Worm (Caenorhabditis elegans): ENCODE results near the gene srb-17.

srb-17 gene

DNA sequence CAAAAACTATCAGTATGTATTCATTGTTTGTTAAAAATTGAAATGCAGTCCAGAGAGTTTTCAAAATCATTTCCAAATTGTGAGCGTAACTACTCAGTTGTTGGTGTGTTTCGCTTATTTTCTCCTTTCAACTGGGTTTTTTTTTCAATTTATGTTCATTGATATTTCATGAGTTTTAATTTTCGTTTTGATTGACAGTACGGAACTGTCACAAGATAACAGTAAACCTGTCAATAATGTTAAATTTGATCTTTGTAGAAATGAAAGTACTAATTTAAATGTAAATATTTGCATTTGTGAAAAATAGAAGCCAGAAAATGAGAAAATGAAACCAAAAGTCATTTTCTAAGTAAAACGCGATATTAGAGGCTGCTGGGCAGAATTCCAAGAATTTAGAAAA is 5.6 kb upstream of the srb-17 start:
- no peak for TF ChIP-seq ceh-13 (GFP tag; optimal IDR thresholded peaks at IDR 0.05)
- no peak for TF ChIP-seq pes-1 (GFP tag; IDR thresholded peaks at IDR 0.05)
- no peak for TF ChIP-seq tra-4 (tag; optimal IDR thresholded peaks at IDR 0.05)
- no peak for TF ChIP-seq ets-7 (tag; optimal IDR thresholded peaks at IDR 0.05)
- no peak for TF ChIP-seq aly-1 (tag; optimal IDR thresholded peaks at IDR 0.05)
- no peak for TF ChIP-seq F13C5.2 (tag; optimal IDR thresholded peaks at IDR 0.05)
- no peak for TF ChIP-seq scrt-1 (GFP tag; IDR thresholded peaks at IDR 0.05)
- TF ChIP-seq ceh-36 (tag; optimal IDR thresholded peaks at IDR 0.05) = no peak
- no peak for TF ChIP-seq flt-1 (GFP tag; IDR thresholded peaks at IDR 0.05)
- TF ChIP-seq tbx-37 (GFP tag; conservative IDR thresholded peaks at IDR 0.05) = no peak
- TF ChIP-seq hmbx-1 (tag; optimal IDR thresholded peaks at IDR 0.05) = no peak
- TF ChIP-seq B0310.2 (tag; optimal IDR thresholded peaks at IDR 0.05) = no peak
- no peak for TF ChIP-seq tbx-11 (GFP tag; IDR thresholded peaks at IDR 0.05)
- TF ChIP-seq ama-1 (optimal IDR thresholded peaks at IDR 0.05) = no peak
- no peak for TF ChIP-seq hmg-4 (GFP tag; optimal IDR thresholded peaks at IDR 0.05)
- TF ChIP-seq hnd-1 (tag; optimal IDR thresholded peaks at IDR 0.05) = no peak
- no peak for TF ChIP-seq sea-1 (GFP tag; conservative IDR thresholded peaks at IDR 0.05)

DNA sequence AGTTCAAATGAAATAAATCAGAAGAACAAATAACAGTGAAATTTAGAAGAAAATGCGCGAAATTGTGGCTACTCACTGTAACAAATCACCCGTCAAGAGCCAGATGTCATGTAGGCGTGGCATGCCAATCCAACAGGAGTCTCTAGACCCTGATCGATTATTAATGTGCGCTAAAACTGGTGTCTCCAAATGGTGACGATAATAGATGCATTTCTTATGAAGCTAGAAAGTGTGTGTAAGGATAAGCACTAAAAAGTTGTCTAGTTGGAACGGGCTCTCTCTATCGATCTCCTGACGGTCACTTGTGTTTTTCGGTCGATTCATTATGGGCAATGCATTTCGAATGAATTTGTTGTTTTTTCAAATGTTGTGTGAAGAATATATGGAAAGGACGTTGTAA is 4.7 kb upstream of the srb-17 start, which contains the start of gene mec-3:
Gene mec-3 (minus strand): TSS at position 101 of the 400 bp plus-strand sequence.
- no peak for TF ChIP-seq ama-1 (optimal IDR thresholded peaks at IDR 0.05)
- TF ChIP-seq tbx-11 (GFP tag; IDR thresholded peaks at IDR 0.05) = no peak
- no peak for TF ChIP-seq aly-1 (tag; optimal IDR thresholded peaks at IDR 0.05)
- TF ChIP-seq tra-4 (tag; optimal IDR thresholded peaks at IDR 0.05) = no peak
- no peak for TF ChIP-seq tbx-37 (GFP tag; conservative IDR thresholded peaks at IDR 0.05)
- no peak for TF ChIP-seq scrt-1 (GFP tag; IDR thresholded peaks at IDR 0.05)
- TF ChIP-seq hmbx-1 (tag; optimal IDR thresholded peaks at IDR 0.05) = no peak
- TF ChIP-seq ceh-13 (GFP tag; optimal IDR thresholded peaks at IDR 0.05) = no peak
- no peak for TF ChIP-seq ets-7 (tag; optimal IDR thresholded peaks at IDR 0.05)
- no peak for TF ChIP-seq sea-1 (GFP tag; conservative IDR thresholded peaks at IDR 0.05)
- no peak for TF ChIP-seq pes-1 (GFP tag; IDR thresholded peaks at IDR 0.05)
- TF ChIP-seq F13C5.2 (tag; optimal IDR thresholded peaks at IDR 0.05) = no peak
- TF ChIP-seq ceh-36 (tag; optimal IDR thresholded peaks at IDR 0.05) = no peak
- no peak for TF ChIP-seq flt-1 (GFP tag; IDR thresholded peaks at IDR 0.05)
- TF ChIP-seq hmg-4 (GFP tag; optimal IDR thresholded peaks at IDR 0.05) = no peak
- no peak for TF ChIP-seq hnd-1 (tag; optimal IDR thresholded peaks at IDR 0.05)
- TF ChIP-seq B0310.2 (tag; optimal IDR thresholded peaks at IDR 0.05) = no peak

DNA sequence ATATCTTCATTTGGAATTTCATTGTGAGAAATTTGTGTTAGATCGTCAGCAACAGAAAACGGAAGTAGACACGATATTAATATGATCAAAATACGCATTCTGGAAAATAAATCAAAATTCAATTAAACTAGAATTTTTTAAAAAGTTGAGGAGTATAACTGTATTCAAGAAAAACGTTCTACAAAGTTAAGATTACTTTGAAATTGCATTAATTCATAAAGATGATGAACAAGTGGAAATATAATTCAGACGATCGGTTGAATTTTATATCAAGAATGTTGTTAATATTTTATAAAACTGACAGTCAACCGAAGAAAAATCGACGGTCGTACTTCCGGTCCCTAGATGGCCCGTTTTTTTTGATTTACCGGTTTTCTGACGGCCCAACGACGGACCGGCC is 4.0 kb downstream of the srb-17 start, which contains the start of gene F01D4.8:
Gene F01D4.8 (minus strand): TSS at position 101 of the 400 bp plus-strand sequence.
- no peak for TF ChIP-seq F13C5.2 (tag; optimal IDR thresholded peaks at IDR 0.05)
- TF ChIP-seq ets-7 (tag; optimal IDR thresholded peaks at IDR 0.05) = no peak
- no peak for TF ChIP-seq pes-1 (GFP tag; IDR thresholded peaks at IDR 0.05)
- no peak for TF ChIP-seq ceh-13 (GFP tag; optimal IDR thresholded peaks at IDR 0.05)
- TF ChIP-seq ceh-36 (tag; optimal IDR thresholded peaks at IDR 0.05) = no peak
- no peak for TF ChIP-seq sea-1 (GFP tag; conservative IDR thresholded peaks at IDR 0.05)
- no peak for TF ChIP-seq flt-1 (GFP tag; IDR thresholded peaks at IDR 0.05)
- TF ChIP-seq hnd-1 (tag; optimal IDR thresholded peaks at IDR 0.05) = no peak
- TF ChIP-seq tbx-11 (GFP tag; IDR thresholded peaks at IDR 0.05) = no peak
- TF ChIP-seq aly-1 (tag; optimal IDR thresholded peaks at IDR 0.05) = no peak
- no peak for TF ChIP-seq B0310.2 (tag; optimal IDR thresholded peaks at IDR 0.05)
- TF ChIP-seq hmg-4 (GFP tag; optimal IDR thresholded peaks at IDR 0.05) = no peak
- TF ChIP-seq ama-1 (optimal IDR thresholded peaks at IDR 0.05) = no peak
- no peak for TF ChIP-seq scrt-1 (GFP tag; IDR thresholded peaks at IDR 0.05)
- no peak for TF ChIP-seq hmbx-1 (tag; optimal IDR thresholded peaks at IDR 0.05)
- TF ChIP-seq tbx-37 (GFP tag; conservative IDR thresholded peaks at IDR 0.05) = no peak
- no peak for TF ChIP-seq tra-4 (tag; optimal IDR thresholded peaks at IDR 0.05)

DNA sequence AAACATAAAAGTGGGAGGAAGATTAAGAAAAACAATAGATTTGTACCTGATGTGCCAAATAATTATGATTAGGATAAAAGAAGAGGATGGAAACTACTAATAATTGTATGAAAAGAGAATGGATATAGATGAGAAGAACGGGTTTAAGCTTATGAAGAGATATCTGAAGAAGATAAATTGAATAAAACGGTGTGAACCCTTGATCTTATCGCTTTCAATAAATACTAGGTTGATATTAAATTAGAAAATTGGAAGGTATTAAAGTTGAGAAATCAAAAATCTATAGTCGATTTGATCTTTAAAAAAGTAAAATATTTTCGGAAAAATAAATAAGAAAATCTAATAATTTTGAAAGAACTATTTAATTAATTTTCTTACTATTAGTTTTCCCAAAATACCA is 7.2 kb downstream of the srb-17 start, which contains the start of gene F13B12.4:
Gene F13B12.4 (minus strand): TSS at position 101 of the 400 bp plus-strand sequence.
- TF ChIP-seq tbx-11 (GFP tag; IDR thresholded peaks at IDR 0.05) (no peak), ets-7 (tag; optimal IDR thresholded peaks at IDR 0.05) (no peak), hmbx-1 (tag; optimal IDR thresholded peaks at IDR 0.05) (no peak)

DNA sequence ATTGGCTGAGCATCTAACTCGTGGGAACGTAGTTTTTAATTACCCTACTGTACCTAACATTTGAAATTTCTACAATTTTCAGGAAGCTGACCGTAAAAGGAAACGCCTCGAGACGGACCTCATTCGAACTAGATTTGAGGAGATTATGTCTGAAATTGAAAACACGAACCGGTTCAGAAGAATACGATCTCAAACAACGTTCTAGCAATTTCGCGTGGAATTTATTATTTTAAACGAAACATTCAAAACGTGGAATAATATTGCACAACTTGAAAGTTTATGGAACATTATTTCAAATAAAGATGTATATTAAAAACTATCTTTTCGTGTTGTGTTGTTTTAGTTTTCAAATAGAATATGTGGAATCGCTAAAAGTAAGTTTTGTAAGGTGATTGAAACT is 13.5 kb downstream of the srb-17 start, which contains the start of gene F13B12.7:
Gene F13B12.7 (plus strand): TSS at position 301 of the 400 bp plus-strand sequence.
- no peak for TF ChIP-seq hmg-4 (GFP tag; optimal IDR thresholded peaks at IDR 0.05)
- TF ChIP-seq ceh-36 (tag; optimal IDR thresholded peaks at IDR 0.05) = no peak
- TF ChIP-seq tra-4 (tag; optimal IDR thresholded peaks at IDR 0.05) = no peak
- no peak for TF ChIP-seq pes-1 (GFP tag; IDR thresholded peaks at IDR 0.05)
- TF ChIP-seq sea-1 (GFP tag; conservative IDR thresholded peaks at IDR 0.05) = no peak
- TF ChIP-seq ama-1 (optimal IDR thresholded peaks at IDR 0.05) = no peak
- no peak for TF ChIP-seq B0310.2 (tag; optimal IDR thresholded peaks at IDR 0.05)
- no peak for TF ChIP-seq ets-7 (tag; optimal IDR thresholded peaks at IDR 0.05)
- TF ChIP-seq hmbx-1 (tag; optimal IDR thresholded peaks at IDR 0.05) = no peak
- no peak for TF ChIP-seq scrt-1 (GFP tag; IDR thresholded peaks at IDR 0.05)
- TF ChIP-seq F13C5.2 (tag; optimal IDR thresholded peaks at IDR 0.05) = no peak
- no peak for TF ChIP-seq ceh-13 (GFP tag; optimal IDR thresholded peaks at IDR 0.05)
- no peak for TF ChIP-seq tbx-11 (GFP tag; IDR thresholded peaks at IDR 0.05)

ce11 chrIV:10442904-10443303 is 14.1 kb downstream of the srb-17 start:
- TF ChIP-seq pes-1 (GFP tag; IDR thresholded peaks at IDR 0.05) (no peak), hmg-4 (GFP tag; optimal IDR thresholded peaks at IDR 0.05) (no peak), scrt-1 (GFP tag; IDR thresholded peaks at IDR 0.05) (no peak), tra-4 (tag; optimal IDR thresholded peaks at IDR 0.05) (no peak), ets-7 (tag; optimal IDR thresholded peaks at IDR 0.05) (no peak), flt-1 (GFP tag; IDR thresholded peaks at IDR 0.05) (no peak), hmbx-1 (tag; optimal IDR thresholded peaks at IDR 0.05) (no peak), aly-1 (tag; optimal IDR thresholded peaks at IDR 0.05) (no peak), F13C5.2 (tag; optimal IDR thresholded peaks at IDR 0.05) (no peak), B0310.2 (tag; optimal IDR thresholded peaks at IDR 0.05) (no peak), hnd-1 (tag; optimal IDR thresholded peaks at IDR 0.05) (no peak), ceh-13 (GFP tag; optimal IDR thresholded peaks at IDR 0.05) (no peak), sea-1 (GFP tag; conservative IDR thresholded peaks at IDR 0.05) (no peak), tbx-11 (GFP tag; IDR thresholded peaks at IDR 0.05) (no peak), ceh-36 (tag; optimal IDR thresholded peaks at IDR 0.05) (no peak)

ce11 chrIV:10438901-10439300 is 18.1 kb downstream of the srb-17 start, which contains the start of gene F13B12.3:
Gene F13B12.3 (plus strand): TSS chrIV:10439123.
- TF ChIP-seq ceh-13 (GFP tag; optimal IDR thresholded peaks at IDR 0.05) (no peak), flt-1 (GFP tag; IDR thresholded peaks at IDR 0.05) (no peak), scrt-1 (GFP tag; IDR thresholded peaks at IDR 0.05) (no peak), tbx-11 (GFP tag; IDR thresholded peaks at IDR 0.05) (no peak), hmg-4 (GFP tag; optimal IDR thresholded peaks at IDR 0.05) (no peak), ets-7 (tag; optimal IDR thresholded peaks at IDR 0.05) (no peak), tra-4 (tag; optimal IDR thresholded peaks at IDR 0.05) (no peak), ceh-36 (tag; optimal IDR thresholded peaks at IDR 0.05) (no peak), sea-1 (GFP tag; conservative IDR thresholded peaks at IDR 0.05) (no peak), F13C5.2 (tag; optimal IDR thresholded peaks at IDR 0.05) (no peak), hmbx-1 (tag; optimal IDR thresholded peaks at IDR 0.05) (no peak)

Measured in whole organism, early embryonic.